Worm (Caenorhabditis elegans): ENCODE data around the gene lipl-1.

lipl-1 gene

ce11 chrV:12941797-12942474 is 22.1 kb downstream of the lipl-1 start, which contains the start of gene T16G1.4:
Gene T16G1.4, minus strand, starts transcription at chrV:12941847.
- TF ChIP-seq zip-11 (GFP tag; IDR thresholded peaks at IDR 0.05) = no peak
- no peak for TF ChIP-seq gei-8 (GFP tag; optimal IDR thresholded peaks at IDR 0.05)
- TF ChIP-seq lin-38 (GFP tag; IDR thresholded peaks at IDR 0.05) = no peak
- TF ChIP-seq Y105C5A.15 (GFP tag; IDR thresholded peaks at IDR 0.05) = no peak
- no peak for TF ChIP-seq ZK337.2 (GFP tag; IDR thresholded peaks at IDR 0.05)
- TF ChIP-seq cey-2 (tag; optimal IDR thresholded peaks at IDR 0.05; ENCODE audit: borderline replicate concordance, insufficient read depth) = no peak
- TF ChIP-seq dmd-9 (GFP tag; IDR thresholded peaks at IDR 0.05) = no peak
- TF ChIP-seq daf-16 (GFP tag; optimal IDR thresholded peaks at IDR 0.05) = no peak
- TF ChIP-seq daf-16 (tag; optimal IDR thresholded peaks at IDR 0.05) = peak; percentile 51
- TF ChIP-seq Y5F2A.4 (GFP tag; optimal IDR thresholded peaks at IDR 0.05) = no peak
- no peak for TF ChIP-seq snpc-1.2 (GFP tag; IDR thresholded peaks at IDR 0.05)
- no peak for TF ChIP-seq unc-62 (GFP tag; optimal IDR thresholded peaks at IDR 0.05 in 1 of 2)
- TF ChIP-seq unc-62 (tag; optimal IDR thresholded peaks at IDR 0.05) = no peak
- no peak for TF ChIP-seq ctbp-1 (GFP tag; IDR thresholded peaks at IDR 0.05)
- TF ChIP-seq hlh-30 (tag; optimal IDR thresholded peaks at IDR 0.05; ENCODE audit: insufficient read depth) = peak; percentile 46
- TF ChIP-seq ceh-82 (tag; optimal IDR thresholded peaks at IDR 0.05) = no peak
- TF ChIP-seq lin-1 (GFP tag; IDR thresholded peaks at IDR 0.05) = no peak
- TF ChIP-seq arid-1 (GFP tag; conservative IDR thresholded peaks at IDR 0.05) = no peak
- no peak for TF ChIP-seq zfp-2 (tag; optimal IDR thresholded peaks at IDR 0.05)
- peak; percentile 11 for TF ChIP-seq nhr-28 (tag; optimal IDR thresholded peaks at IDR 0.05)
- no peak for TF ChIP-seq snpc-4 (tag; optimal IDR thresholded peaks at IDR 0.05)
- TF ChIP-seq ceh-62 (tag; optimal IDR thresholded peaks at IDR 0.05) = no peak

- TF ChIP-seq nhr-28 (tag; optimal IDR thresholded peaks at IDR 0.05) (no peak), F10B5.3 (tag; optimal IDR thresholded peaks at IDR 0.05) (no peak), lin-38 (GFP tag; IDR thresholded peaks at IDR 0.05) (no peak), daf-19 (GFP tag; conservative IDR thresholded peaks at IDR 0.05) (no peak), unc-62 (GFP tag; optimal IDR thresholded peaks at IDR 0.05 in 1 of 2) (peak in 1 of 2 experiments; percentile 92), unc-62 (tag; optimal IDR thresholded peaks at IDR 0.05) (no peak)
Measured at ce11 chrV:12943399-12943798, 23.6 kb downstream of the lipl-1 start.

DNA sequence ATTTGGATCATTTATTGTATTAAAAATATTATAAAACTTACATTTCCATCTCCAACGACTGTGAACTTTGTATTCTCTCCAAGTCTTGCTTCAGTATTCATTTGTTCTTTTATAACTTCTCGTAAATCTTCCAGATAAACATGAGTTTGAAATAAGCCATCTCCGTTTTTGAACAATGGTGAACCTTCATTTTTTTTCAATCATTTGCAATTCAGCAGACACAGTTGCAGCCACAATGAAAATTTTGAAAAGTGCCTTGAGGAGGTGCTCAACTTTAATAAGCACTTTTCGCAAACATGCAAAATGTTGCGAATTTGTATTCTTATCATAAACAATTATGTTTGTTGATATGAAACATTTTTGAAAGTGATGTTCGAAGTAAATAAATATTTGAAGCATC is 24.4 kb downstream of the lipl-1 start, which contains the start of gene T16G1.3:
T16G1.3 (minus strand) TSS at position 101 of the 400 bp plus-strand sequence.
- TF ChIP-seq nhr-28 (tag; optimal IDR thresholded peaks at IDR 0.05) (no peak), fkh-10 (GFP tag; optimal IDR thresholded peaks at IDR 0.05) (no peak), egl-43 (GFP tag; IDR thresholded peaks at IDR 0.05) (no peak), tag-97 (GFP tag; IDR thresholded peaks at IDR 0.05) (no peak), aha-1 (tag) (no peak), zip-2 (tag; optimal IDR thresholded peaks at IDR 0.05) (no peak), daf-19 (GFP tag; conservative IDR thresholded peaks at IDR 0.05) (no peak), ceh-82 (tag; optimal IDR thresholded peaks at IDR 0.05) (no peak), pqm-1 (tag; optimal IDR thresholded peaks at IDR 0.05) (no peak), tra-1 (GFP tag; IDR thresholded peaks at IDR 0.05) (no peak), fos-1 (tag; optimal IDR thresholded peaks at IDR 0.05) (no peak), nhr-42 (GFP tag; IDR thresholded peaks at IDR 0.05) (no peak), cey-2 (tag; optimal IDR thresholded peaks at IDR 0.05; ENCODE audit: borderline replicate concordance, insufficient read depth) (no peak), snpc-4 (tag; optimal IDR thresholded peaks at IDR 0.05) (no peak), dmd-6 (GFP tag; IDR thresholded peaks at IDR 0.05) (no peak)

DNA sequence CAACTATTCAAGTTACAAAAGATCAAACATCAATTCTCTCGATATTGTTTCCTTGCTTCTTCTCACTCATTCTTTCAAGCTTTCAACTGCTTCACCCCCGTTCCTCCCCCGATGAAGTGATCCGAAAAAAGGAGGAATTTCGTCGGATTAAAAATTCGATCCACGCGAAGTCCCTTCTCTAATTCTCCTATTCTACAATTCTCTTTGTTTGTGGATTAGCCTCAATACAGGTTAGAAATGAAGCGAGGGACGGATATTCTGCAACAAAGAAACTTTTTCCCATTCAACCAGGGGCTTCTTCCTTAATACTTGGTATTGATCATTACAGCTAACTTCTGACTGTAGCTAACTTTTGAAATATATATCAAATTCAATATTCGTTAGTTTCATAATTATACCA is 25.0 kb downstream of the lipl-1 start, which contains the start of gene grl-2:
grl-2 (plus strand) TSS at position 301 of the 400 bp plus-strand sequence.
- TF ChIP-seq mxl-2 (GFP tag; conservative IDR thresholded peaks at IDR 0.05) (no peak), lin-1 (GFP tag; IDR thresholded peaks at IDR 0.05) (no peak), php-3 (GFP tag; IDR thresholded peaks at IDR 0.05) (no peak)
